Worm (Caenorhabditis elegans): Measurements from ENCODE around the gene rab-1.

- no peak for TF ChIP-seq spr-3 (GFP tag; optimal IDR thresholded peaks at IDR 0.05)
- TF ChIP-seq hlh-30 (tag; optimal IDR thresholded peaks at IDR 0.05; ENCODE audit: insufficient read depth), result no peak
- TF ChIP-seq ama-1 (optimal IDR thresholded peaks at IDR 0.05), result no peak
- TF ChIP-seq nhr-6 (tag; optimal IDR thresholded peaks at IDR 0.05), result no peak
- TF ChIP-seq F49E8.2 (tag; optimal IDR thresholded peaks at IDR 0.05; ENCODE audit: borderline replicate concordance), result no peak
- TF ChIP-seq nhr-10 (tag; optimal IDR thresholded peaks at IDR 0.05), result no peak
- no peak for TF ChIP-seq nhr-237 (tag; optimal IDR thresholded peaks at IDR 0.05)
- TF ChIP-seq daf-12 (tag; optimal IDR thresholded peaks at IDR 0.05), result no peak
- no peak for TF ChIP-seq pqm-1 (tag; optimal IDR thresholded peaks at IDR 0.05)
- no peak for TF ChIP-seq lsy-2 (tag; optimal IDR thresholded peaks at IDR 0.05)
- no peak for TF ChIP-seq egl-43 (GFP tag; IDR thresholded peaks at IDR 0.05)
- no peak for TF ChIP-seq pha-4 (GFP tag; IDR thresholded peaks at IDR 0.05)
- no peak for TF ChIP-seq pha-4 (tag; optimal IDR thresholded peaks at IDR 0.05)
- TF ChIP-seq ceh-28 (tag; optimal IDR thresholded peaks at IDR 0.05), result no peak
- no peak for TF ChIP-seq lin-39 (tag; optimal IDR thresholded peaks at IDR 0.05)
Measured at ce11 chrV:1236333-1237068, 27.3 kb downstream of the rab-1 start.
